Fruit fly (Drosophila melanogaster): ENCODE results near the gene RpS17.

- TF ChIP-seq CG8478 (optimal IDR thresholded peaks at IDR 0.05): no peak
- TF ChIP-seq CTCF (optimal IDR thresholded peaks at IDR 0.05): no peak
Measured at dm6 chr3L:9410754-9411423, 18.7 kb downstream of the RpS17 start, which contains the start of the genes CG4022 and Cpsf5.
